Fruit fly (Drosophila melanogaster) S2 (cell line): ENCODE measurements around the gene CG15198.

Experiments
- CG8478 ChIP-seq: fragments of >200 bp; optimal IDR thresholded peaks from 2 replicates; lab custom pipeline; 2018
- CTCF ChIP-seq, 2 experiments: fragments of >200 bp; optimal IDR thresholded peaks; 2 replicates each; lab custom pipeline; 2018

- TF ChIP-seq CG8478 (no peak), CTCF (optimal IDR thresholded peaks at IDR 0.05; lab: Kevin White, UChicago) (no peak)
Observed at dm6 chrX:11293567-11293966, 45.5 kb downstream of the CG15198 start.
